Worm (Caenorhabditis elegans) whole organism, L4 larva: ENCODE measurements around the gene M05D6.3.

Experiments used
- lin-38 ChIP-seq: fragments of 200-800 bp; sonication (Bioruptor generic); IDR thresholded peaks from 2 replicates; pipeline ENCODE4 v1.3.6; 2022; ENCODE audit warnings: missing genetic modification reagents, missing genetic modification characterization, missing compliant biosample characterization
- nhr-25 ChIP-seq: sonication (generic microtip); optimal IDR thresholded peaks from 2 replicates; lab custom pipeline; 2017; ENCODE audit warnings: missing genetic modification characterization, mild to moderate bottlenecking, missing compliant biosample characterization, antibody characterized with exemption, moderate library complexity, borderline replicate concordance; ENCODE audit not compliant: insufficient read depth
- nhr-28 ChIP-seq: fragments of 150-350 bp; optimal IDR thresholded peaks from 2 replicates; lab custom pipeline; 2014; ENCODE audit warnings: missing biosample characterization, missing genetic modification characterization
- nhr-41 ChIP-seq: fragments of 200-800 bp; sonication (Bioruptor generic); IDR thresholded peaks from 2 replicates; pipeline ENCODE4 v1.3.6; 2022; ENCODE audit warnings: missing genetic modification reagents, missing genetic modification characterization, missing compliant biosample characterization

DNA sequence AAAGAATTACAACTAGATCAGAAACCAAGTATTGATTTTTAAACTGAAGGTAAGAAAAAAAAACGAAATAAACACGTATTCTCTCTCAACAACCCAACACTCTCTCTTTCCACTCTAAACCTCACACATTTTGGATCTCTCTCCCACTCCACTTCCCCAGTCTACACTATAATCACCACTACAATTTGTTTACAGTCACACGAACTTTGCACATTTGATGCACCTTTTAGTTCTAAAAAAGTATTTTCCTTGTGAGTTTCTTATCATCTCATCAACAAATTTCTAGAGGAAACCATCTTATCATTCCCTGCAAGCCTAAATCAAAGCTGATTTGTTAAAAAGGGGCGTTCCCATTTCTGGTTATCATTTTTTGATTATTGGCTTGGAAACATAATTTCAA lies 9.0 kb downstream of the M05D6.3 start:
- TF ChIP-seq lin-38 (GFP tag; lab: Robert Waterston, UW) (no peak), nhr-41 (GFP tag; lab: Robert Waterston, UW) (no peak), nhr-28 (peak; percentile 100), nhr-25 (tag; lab: Kevin White, UChicago) (peak; percentile 16)
